Worm (Caenorhabditis elegans): ENCODE results near the gene ztf-9.

The ztf-9 gene

DNA sequence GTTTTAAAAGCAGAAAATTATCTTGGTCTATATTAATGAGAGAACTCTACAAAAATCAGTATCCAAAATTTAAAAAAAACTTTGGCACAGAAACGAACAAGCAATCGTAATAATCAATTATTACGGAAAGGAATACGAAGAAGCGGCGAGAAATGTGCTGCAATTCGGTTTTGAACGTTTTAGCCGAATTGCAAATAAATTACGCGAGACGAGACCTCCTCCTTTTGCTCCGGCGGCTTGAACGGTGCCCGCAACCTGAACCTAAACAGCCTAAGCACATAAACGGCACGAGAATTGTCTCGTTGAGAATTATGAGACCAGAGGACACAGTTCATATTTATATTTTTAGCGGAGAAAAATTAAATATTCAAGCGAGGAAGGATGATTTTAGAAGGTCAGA lies 2.6 kb downstream of the ztf-9 start:
- TF ChIP-seq elt-1 (tag; optimal IDR thresholded peaks at IDR 0.05) = no peak
- TF ChIP-seq sma-9 (GFP tag; optimal IDR thresholded peaks at IDR 0.05) = no peak
- TF ChIP-seq sma-9 (tag; optimal IDR thresholded peaks at IDR 0.05) = no peak
- TF ChIP-seq snpc-4 (tag; optimal IDR thresholded peaks at IDR 0.05) = no peak
- TF ChIP-seq aly-2 (tag; optimal IDR thresholded peaks at IDR 0.05) = no peak
- TF ChIP-seq ceh-82 (tag; optimal IDR thresholded peaks at IDR 0.05) = no peak
- TF ChIP-seq ceh-16 (tag; optimal IDR thresholded peaks at IDR 0.05) = no peak
- no peak for TF ChIP-seq unc-55 (GFP tag; optimal IDR thresholded peaks at IDR 0.05)
- TF ChIP-seq lin-11 (tag; optimal IDR thresholded peaks at IDR 0.05) = no peak

DNA sequence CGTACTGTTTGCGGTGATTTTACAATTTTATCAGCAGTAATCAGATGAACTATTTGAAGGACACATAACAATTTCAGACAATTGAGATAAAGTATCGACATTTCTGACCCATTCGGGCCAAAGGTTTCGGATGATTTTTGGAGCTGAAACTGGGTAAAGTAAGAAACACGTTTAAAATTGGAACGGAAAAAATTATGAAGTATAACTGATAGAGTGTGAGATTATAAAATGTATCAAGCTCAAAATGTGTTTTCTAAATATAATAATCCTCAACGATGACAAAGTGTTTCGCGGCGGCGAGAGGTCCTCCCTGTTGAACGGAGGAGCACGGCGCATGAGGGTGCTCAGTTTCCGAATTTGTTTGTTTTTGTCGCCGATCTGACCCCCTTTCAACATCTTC lies 6.4 kb downstream of the ztf-9 start, which contains the start of gene ZK287.4:
Gene ZK287.4 (minus strand): TSS at position 101 of the 400 bp plus-strand sequence.
- no peak for TF ChIP-seq nhr-12 (tag; optimal IDR thresholded peaks at IDR 0.05)

DNA sequence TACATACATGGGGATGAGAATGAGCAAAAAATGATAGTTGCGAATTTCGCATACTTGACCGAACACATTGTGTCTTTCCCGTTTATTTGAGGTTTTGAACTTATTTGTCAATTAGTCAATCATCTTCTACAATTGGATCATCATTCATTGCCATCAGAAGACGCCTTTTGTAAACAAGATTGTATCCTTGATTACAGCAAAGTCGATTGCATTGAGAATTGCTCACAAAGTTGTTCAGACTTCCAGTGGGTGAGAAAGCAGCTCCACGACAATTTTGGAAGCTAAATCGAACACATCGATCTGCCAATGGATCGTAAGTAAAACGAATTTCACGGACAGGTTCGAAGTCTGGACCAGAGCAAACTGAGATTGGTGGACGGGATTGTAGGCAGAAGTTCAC lies 11.7 kb downstream of the ztf-9 start:
- TF ChIP-seq nhr-12 (tag; optimal IDR thresholded peaks at IDR 0.05) = no peak
- no peak for TF ChIP-seq nhr-237 (tag; optimal IDR thresholded peaks at IDR 0.05)
- TF ChIP-seq fos-1 (tag; optimal IDR thresholded peaks at IDR 0.05) = no peak
- no peak for TF ChIP-seq ztf-4 (tag; optimal IDR thresholded peaks at IDR 0.05)
- no peak for TF ChIP-seq egl-27 (tag; optimal IDR thresholded peaks at IDR 0.05)
- no peak for TF ChIP-seq nhr-23 (tag; optimal IDR thresholded peaks at IDR 0.05)
- no peak for TF ChIP-seq unc-62 (GFP tag; optimal IDR thresholded peaks at IDR 0.05)
- TF ChIP-seq nhr-10 (tag; optimal IDR thresholded peaks at IDR 0.05) = no peak
- no peak for TF ChIP-seq ztf-11 (tag; optimal IDR thresholded peaks at IDR 0.05)
- no peak for TF ChIP-seq mbf-1 (tag; optimal IDR thresholded peaks at IDR 0.05)
- TF ChIP-seq ama-1 (optimal IDR thresholded peaks at IDR 0.05) = no peak
- no peak for TF ChIP-seq gmeb-1 (tag; optimal IDR thresholded peaks at IDR 0.05)
- no peak for TF ChIP-seq unc-39 (tag; optimal IDR thresholded peaks at IDR 0.05)

DNA sequence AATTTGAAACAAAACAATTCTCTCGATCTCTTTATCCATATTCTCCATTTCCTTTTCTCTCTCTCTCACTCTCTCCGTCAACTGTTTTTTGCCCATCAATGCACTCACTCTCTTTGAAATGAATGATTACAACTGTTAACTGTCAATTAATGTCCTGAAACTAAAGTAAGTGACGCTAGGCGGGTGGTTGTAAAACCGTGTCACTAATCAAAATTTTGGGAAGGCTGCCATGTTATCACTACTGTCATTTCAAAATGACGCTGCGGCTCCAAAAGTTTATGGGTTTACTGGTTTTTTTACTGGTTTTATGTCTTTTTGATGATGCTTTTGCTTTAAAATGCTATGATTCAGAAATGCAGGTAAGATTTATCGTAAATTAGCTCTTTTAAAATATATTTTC lies 12.8 kb downstream of the ztf-9 start, which contains the start of gene ZK287.9:
Gene ZK287.9 (plus strand): TSS at position 192 of the 400 bp plus-strand sequence.
- TF ChIP-seq sma-9 (GFP tag; optimal IDR thresholded peaks at IDR 0.05) = no peak
- no peak for TF ChIP-seq sma-9 (tag; optimal IDR thresholded peaks at IDR 0.05)
- peak; percentile 63 for TF ChIP-seq fos-1 (tag; optimal IDR thresholded peaks at IDR 0.05)

DNA sequence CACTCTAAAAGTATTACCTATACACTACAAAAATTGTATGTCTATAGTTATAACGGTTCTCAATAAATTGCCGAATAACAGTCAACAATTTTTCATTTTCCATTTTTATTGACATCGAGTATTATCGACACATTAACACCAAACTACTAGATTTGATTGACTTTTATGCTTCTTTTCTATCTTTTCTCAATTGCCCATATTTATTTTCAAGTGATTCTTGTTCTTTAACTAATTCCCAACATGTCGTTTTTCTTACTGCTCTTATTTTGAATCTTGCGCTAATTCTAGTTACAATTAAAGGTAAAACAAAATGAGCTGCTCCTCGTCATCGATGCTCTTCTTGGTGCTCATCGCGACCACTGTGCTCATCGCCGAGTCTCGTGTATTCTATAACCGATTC lies 14.0 kb downstream of the ztf-9 start, which contains the start of gene cthd-1:
Gene cthd-1 (plus strand): TSS at position 301 of the 400 bp plus-strand sequence.
- TF ChIP-seq skn-1 (tag; optimal IDR thresholded peaks at IDR 0.05) (no peak), zag-1 (tag; optimal IDR thresholded peaks at IDR 0.05) (no peak), unc-55 (GFP tag; optimal IDR thresholded peaks at IDR 0.05) (no peak), ZK546.5 (tag; optimal IDR thresholded peaks at IDR 0.05) (no peak), lin-39 (tag; optimal IDR thresholded peaks at IDR 0.05) (no peak), ztf-4 (tag; optimal IDR thresholded peaks at IDR 0.05) (no peak), mbf-1 (tag; optimal IDR thresholded peaks at IDR 0.05) (no peak), nhr-10 (tag; optimal IDR thresholded peaks at IDR 0.05) (no peak), sma-9 (GFP tag; optimal IDR thresholded peaks at IDR 0.05) (no peak), sma-9 (tag; optimal IDR thresholded peaks at IDR 0.05) (no peak), egl-27 (tag; optimal IDR thresholded peaks at IDR 0.05) (no peak)

DNA sequence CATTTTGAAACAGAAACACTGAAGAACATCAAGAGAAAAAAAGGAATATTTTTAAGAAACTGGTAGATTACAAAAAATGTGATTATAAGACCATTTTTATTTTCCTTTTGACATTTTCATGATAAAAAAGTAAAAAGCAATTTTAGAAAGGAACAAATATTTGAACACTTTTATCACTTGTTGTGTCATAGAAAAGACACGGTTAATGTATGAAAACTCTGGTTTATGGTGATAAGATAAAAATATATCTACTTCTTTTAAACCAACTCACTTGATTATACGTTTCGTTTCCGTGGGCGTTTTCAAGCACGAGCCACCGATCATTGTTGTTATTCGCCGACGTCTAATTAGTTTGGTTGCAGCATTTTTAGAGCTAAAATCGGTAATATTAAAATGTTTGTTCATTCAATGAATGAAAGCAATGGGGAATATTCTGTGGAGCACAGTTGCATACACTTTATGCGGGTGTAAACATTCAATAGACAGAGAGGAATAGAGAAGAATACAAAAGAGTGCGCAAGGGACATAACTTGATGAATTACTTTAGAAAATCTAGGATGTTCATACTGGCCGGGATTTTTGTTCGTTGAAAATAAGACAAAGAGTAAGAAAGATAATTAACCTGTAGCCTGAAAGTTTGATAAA lies 18.6 kb downstream of the ztf-9 start, which contains the start of gene sulp-8:
Gene sulp-8 (minus strand): TSS at position 469 of the 645 bp plus-strand sequence.
- TF ChIP-seq C34F6.9 (tag; optimal IDR thresholded peaks at IDR 0.05) = peak; percentile 32
- no peak for TF ChIP-seq nhr-25 (tag; optimal IDR thresholded peaks at IDR 0.05)
- TF ChIP-seq elt-3 (tag; optimal IDR thresholded peaks at IDR 0.05) = no peak
- TF ChIP-seq nhr-11 (tag; optimal IDR thresholded peaks at IDR 0.05) = no peak
- no peak for TF ChIP-seq nhr-21 (tag; optimal IDR thresholded peaks at IDR 0.05)

DNA sequence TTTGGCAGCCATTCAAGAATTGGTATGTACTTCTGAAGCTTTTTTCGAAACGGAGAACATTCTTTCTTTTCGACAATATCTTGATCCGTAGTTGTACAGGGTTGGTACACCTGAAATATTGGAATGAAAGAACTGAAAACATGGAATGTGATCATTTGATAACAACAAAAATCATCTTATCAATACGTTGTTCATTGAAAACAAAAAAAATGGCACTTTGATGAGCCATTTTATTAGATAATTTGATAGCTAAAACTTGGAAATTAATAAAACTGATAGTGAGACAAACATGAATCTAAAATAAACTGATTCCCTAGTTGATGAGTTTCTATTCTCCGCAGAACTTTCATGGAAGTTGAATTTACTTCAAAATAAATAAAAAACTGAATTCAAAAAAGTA lies 19.5 kb downstream of the ztf-9 start:
- no peak for TF ChIP-seq gmeb-1 (tag; optimal IDR thresholded peaks at IDR 0.05)
- no peak for TF ChIP-seq alr-1 (tag; optimal IDR thresholded peaks at IDR 0.05)
- no peak for TF ChIP-seq nhr-237 (tag; optimal IDR thresholded peaks at IDR 0.05)
- no peak for TF ChIP-seq elt-1 (tag; optimal IDR thresholded peaks at IDR 0.05)
- no peak for TF ChIP-seq unc-62 (GFP tag; optimal IDR thresholded peaks at IDR 0.05)
- no peak for TF ChIP-seq elt-3 (tag; optimal IDR thresholded peaks at IDR 0.05)
- no peak for TF ChIP-seq ztf-1 (GFP tag; conservative IDR thresholded peaks at IDR 0.05)
- TF ChIP-seq nhr-23 (tag; optimal IDR thresholded peaks at IDR 0.05) = no peak
- no peak for TF ChIP-seq peb-1 (tag; optimal IDR thresholded peaks at IDR 0.05)
- TF ChIP-seq ama-1 (optimal IDR thresholded peaks at IDR 0.05) = no peak
- TF ChIP-seq sma-3 (GFP tag; optimal IDR thresholded peaks at IDR 0.05) = no peak

Data from whole organism, L2 larva.